Worm (Caenorhabditis elegans): ENCODE measurements around the gene rpb-6.

DNA sequence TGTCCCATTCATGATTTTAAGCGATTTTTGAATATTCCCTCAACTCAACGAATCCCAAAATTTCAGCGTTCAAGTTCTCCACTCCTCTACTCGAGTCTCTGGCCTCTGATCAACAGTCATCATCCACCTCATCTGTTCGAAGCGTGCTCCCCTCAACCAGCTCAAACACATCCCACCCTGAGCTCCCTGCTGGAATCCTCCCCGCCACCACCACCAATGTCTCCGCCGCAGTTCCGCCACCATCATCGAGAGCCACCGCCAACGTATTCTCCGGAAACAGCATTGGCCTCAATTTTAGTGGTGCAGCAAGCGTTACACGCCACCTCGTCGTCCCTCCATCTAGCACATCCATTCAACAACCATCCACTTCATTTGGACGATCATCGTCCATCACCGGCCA lies 47.6 kb upstream of the rpb-6 start:
- TF ChIP-seq ama-1 (optimal IDR thresholded peaks at IDR 0.05), result no peak
- no peak for TF ChIP-seq hmg-4 (GFP tag; optimal IDR thresholded peaks at IDR 0.05)
- TF ChIP-seq aly-1 (tag; optimal IDR thresholded peaks at IDR 0.05), result no peak
- TF ChIP-seq F13C5.2 (tag; optimal IDR thresholded peaks at IDR 0.05), result no peak
- no peak for TF ChIP-seq ets-7 (tag; optimal IDR thresholded peaks at IDR 0.05)
- no peak for TF ChIP-seq flt-1 (GFP tag; IDR thresholded peaks at IDR 0.05)
- TF ChIP-seq B0310.2 (tag; optimal IDR thresholded peaks at IDR 0.05), result no peak
- no peak for TF ChIP-seq ceh-13 (GFP tag; optimal IDR thresholded peaks at IDR 0.05)
- TF ChIP-seq ceh-36 (tag; optimal IDR thresholded peaks at IDR 0.05), result no peak
- no peak for TF ChIP-seq sea-1 (GFP tag; conservative IDR thresholded peaks at IDR 0.05)
- TF ChIP-seq pes-1 (GFP tag; IDR thresholded peaks at IDR 0.05), result no peak
- TF ChIP-seq tbx-37 (GFP tag; conservative IDR thresholded peaks at IDR 0.05), result no peak
- TF ChIP-seq tbx-11 (GFP tag; IDR thresholded peaks at IDR 0.05), result no peak
- TF ChIP-seq tra-4 (tag; optimal IDR thresholded peaks at IDR 0.05), result no peak
